Fruit fly (Drosophila melanogaster) S2 (cell line): Measurements from ENCODE around the gene Nulp1.

Source experiments
- CG8478 ChIP-seq: fragments of >200 bp; optimal IDR thresholded peaks from 2 replicates; lab custom pipeline; 2018
- CTCF ChIP-seq, 2 experiments: fragments of >200 bp; optimal IDR thresholded peaks; 2 replicates each; lab custom pipeline; 2018

- TF ChIP-seq CTCF (optimal IDR thresholded peaks at IDR 0.05; lab: Kevin White, UChicago), result no peak
- no peak for TF ChIP-seq CG8478 (lab: Kevin White, UChicago)
Measured at dm6 chr3L:8127712-8128210, 17.6 kb downstream of the Nulp1 start, which contains the start of the genes Cds and Uba2.
